Fruit fly (Drosophila melanogaster) whole organism, wandering third instar larva: Measurements from ENCODE around the gene norpA.
"Not testable (repeated sequence)": the region's sequence is repeated elsewhere in the genome, so short reads cannot be mapped to it uniquely, and the experiment has no call there.

ENCODE experiments used
- Abd-B ChIP-seq: fragments of >200 bp; optimal IDR thresholded peaks from 2 replicates; lab custom pipeline; 2017; ENCODE audit warnings: missing biosample characterization, missing genetic modification characterization
- CG32264 ChIP-seq: fragments of 200-800 bp; sonication (Bioruptor generic); optimal IDR thresholded peaks from 2 replicates; lab custom pipeline; 2016; ENCODE audit warnings: missing biosample characterization, missing genetic modification characterization
- CrebA ChIP-seq: fragments of 200-800 bp; sonication (Bioruptor generic); optimal IDR thresholded peaks from 2 replicates; lab custom pipeline; 2016; ENCODE audit warnings: missing biosample characterization, mild to moderate bottlenecking, missing genetic modification characterization, borderline replicate concordance
- Dfd ChIP-seq: fragments of >200 bp; optimal IDR thresholded peaks from 2 replicates; lab custom pipeline; 2017; ENCODE audit warnings: missing biosample characterization, missing genetic modification characterization
- Myc ChIP-seq: fragments of >200 bp; optimal IDR thresholded peaks from 2 replicates; lab custom pipeline; 2017
- Vsx2 ChIP-seq: fragments of 200-300, 225-300 bp; sonication (Bioruptor generic); optimal IDR thresholded peaks from 2 replicates; lab custom pipeline; 2018; ENCODE audit warnings: missing biosample characterization, missing genetic modification characterization; ENCODE audit not compliant: partially characterized antibody
- brk ChIP-seq: fragments of 200-800 bp; sonication (Bioruptor generic); optimal IDR thresholded peaks from 2 replicates; lab custom pipeline; 2016; ENCODE audit warnings: missing biosample characterization, mild to moderate bottlenecking, missing genetic modification characterization
- h ChIP-seq: fragments of 200-800 bp; sonication (Bioruptor generic); optimal IDR thresholded peaks from 3 replicates; lab custom pipeline; 2016; ENCODE audit warnings: missing biosample characterization, mild to moderate bottlenecking, missing genetic modification characterization
- lola ChIP-seq: fragments of >200 bp; optimal IDR thresholded peaks from 2 replicates; lab custom pipeline; 2017; ENCODE audit warnings: missing biosample characterization, missing genetic modification characterization
- psq ChIP-seq: fragments of 200-800 bp; sonication (Bioruptor generic); optimal IDR thresholded peaks from 3 replicates; lab custom pipeline; 2017; ENCODE audit warnings: missing biosample characterization, mild to moderate bottlenecking, missing genetic modification characterization, moderate library complexity
- usp ChIP-seq: fragments of >200 bp; optimal IDR thresholded peaks from 2 replicates; lab custom pipeline; 2017; ENCODE audit warnings: missing biosample characterization, missing genetic modification characterization
- woc ChIP-seq: sonication (Bioruptor generic); optimal IDR thresholded peaks from 2 replicates; lab custom pipeline; 2016; ENCODE audit warnings: missing biosample characterization, mild to moderate bottlenecking, missing genetic modification characterization

dm6 chrX:4318701-4319100, 3.7 kb upstream of the norpA start, which contains the start of gene mei-9:
- TF ChIP-seq brk (GFP tag; lab: Kevin White, UChicago); woc (GFP tag; lab: Kevin White, UChicago); CG32264; Abd-B (GFP tag; lab: Kevin White, UChicago); Dfd; Myc (lab: Kevin White, UChicago); Vsx2 (GFP tag; lab: Kevin White, UChicago); psq (GFP tag; lab: Kevin White, UChicago); lola (GFP tag; lab: Kevin White, UChicago); h; usp (GFP tag; lab: Kevin White, UChicago); CrebA (GFP tag; lab: Kevin White, UChicago): not testable (repeated sequence)
